Fruit fly (Drosophila melanogaster): ENCODE data around the gene CG14238.

CG14238 gene

dm6 chr3R:26494247-26494646 is 36.2 kb downstream of the CG14238 start (continued):
- TF ChIP-seq D19A (tag; optimal IDR thresholded peaks at IDR 0.05) (no peak), CG12744 (GFP tag; optimal IDR thresholded peaks at IDR 0.05) (no peak), CG6689 (GFP tag; IDR thresholded peaks at IDR 0.05) (0 out of 2 replicates have a peak, but pooled peaks have one; percentile 19), unpg (GFP tag; optimal IDR thresholded peaks at IDR 0.05) (peak; percentile 23), Lim3 (GFP tag; IDR thresholded peaks at IDR 0.05) (no peak), sima (GFP tag; optimal IDR thresholded peaks at IDR 0.05) (no peak), B-H1 (GFP tag; IDR thresholded peaks at IDR 0.05) (no peak), sens (GFP tag) (peak; percentile 10), CG32767 (GFP tag; IDR thresholded peaks at IDR 0.05) (0 out of 2 replicates have a peak, but pooled peaks have one; percentile 31), CG32772 (GFP tag; IDR thresholded peaks at IDR 0.05) (no peak; the same call in 1 of the 2 replicates), bcd (GFP tag; optimal IDR thresholded peaks at IDR 0.05) (no peak), CG4820 (GFP tag; optimal IDR thresholded peaks at IDR 0.05) (no peak), CG4360 (GFP tag; IDR thresholded peaks at IDR 0.05) (no peak), ato (GFP tag; IDR thresholded peaks at IDR 0.05; ENCODE audit: partially characterized antibody) (no peak), CG5180 (GFP tag; optimal IDR thresholded peaks at IDR 0.05) (no peak), YL-1 (GFP tag; optimal IDR thresholded peaks at IDR 0.05) (no peak), sc (optimal IDR thresholded peaks at IDR 0.05) (no peak), sc (GFP tag; optimal IDR thresholded peaks at IDR 0.05) (no peak), zen (tag; optimal IDR thresholded peaks at IDR 0.05) (no peak), CG16863 (GFP tag; optimal IDR thresholded peaks at IDR 0.05) (no peak), ci (GFP tag; IDR thresholded peaks at IDR 0.05) (no peak), cg (GFP tag; optimal IDR thresholded peaks at IDR 0.05) (no peak), Mad (GFP tag; optimal IDR thresholded peaks at IDR 0.05) (no peak), Atf6 (GFP tag; IDR thresholded peaks at IDR 0.05) (no peak; the same call in 1 of the 2 replicates), crp (GFP tag; optimal IDR thresholded peaks at IDR 0.05) (no peak), kah (GFP tag; optimal IDR thresholded peaks at IDR 0.05) (no peak), CG10274 (GFP tag; optimal IDR thresholded peaks at IDR 0.05) (no peak), CG17568 (GFP tag; optimal IDR thresholded peaks at IDR 0.05) (no peak), zfh1 (GFP tag; IDR thresholded peaks at IDR 0.05) (no peak), CG3726 (GFP tag; IDR thresholded peaks at IDR 0.05) (no peak), vvl (GFP tag; IDR thresholded peaks at IDR 0.05) (no peak; the same call in 1 of the 2 replicates), CG8765 (GFP tag; IDR thresholded peaks at IDR 0.05) (no peak), CG2129 (GFP tag; IDR thresholded peaks at IDR 0.05; ENCODE audit: partially characterized antibody) (no peak), CG18476 (GFP tag; optimal IDR thresholded peaks at IDR 0.05) (no peak), dmrt99B (tag; optimal IDR thresholded peaks at IDR 0.05) (peak; percentile 47), hbn (GFP tag; IDR thresholded peaks at IDR 0.05; ENCODE audit: partially characterized antibody) (no peak), HmgZ (tag; optimal IDR thresholded peaks at IDR 0.05) (no peak), zfh2 (GFP tag; optimal IDR thresholded peaks at IDR 0.05) (no peak), CG7928 (GFP tag; optimal IDR thresholded peaks at IDR 0.05) (no peak), dati (GFP tag; IDR thresholded peaks at IDR 0.05) (no peak), CG33557 (GFP tag; optimal IDR thresholded peaks at IDR 0.05) (no peak), CG10543 (GFP tag; optimal IDR thresholded peaks at IDR 0.05) (no peak), crc (GFP tag; optimal IDR thresholded peaks at IDR 0.05) (no peak), CG14965 (GFP tag; optimal IDR thresholded peaks at IDR 0.05; ENCODE audit: borderline replicate concordance) (no peak), Mes4 (GFP tag; optimal IDR thresholded peaks at IDR 0.05) (no peak), CG15011 (GFP tag; optimal IDR thresholded peaks at IDR 0.05) (peak; percentile 30), dimm (GFP tag; IDR thresholded peaks at IDR 0.05) (no peak), CG11504 (tag; optimal IDR thresholded peaks at IDR 0.05) (peak; percentile 55), gcm2 (GFP tag; optimal IDR thresholded peaks at IDR 0.05) (no peak), D (optimal IDR thresholded peaks at IDR 0.05) (no peak), D (GFP tag; optimal IDR thresholded peaks at IDR 0.05) (no peak), ap (GFP tag; IDR thresholded peaks at IDR 0.05) (no peak)

Data from whole organism, embryonic.